Fruit fly (Drosophila melanogaster) S2 (cell line): ENCODE measurements around the gene GstO2.

Experiments
- CG8478 ChIP-seq: fragments of >200 bp; optimal IDR thresholded peaks from 2 replicates; lab custom pipeline; 2018
- CTCF ChIP-seq, 2 experiments: fragments of >200 bp; optimal IDR thresholded peaks; 2 replicates each; lab custom pipeline; 2018

GstO2 gene

DNA sequence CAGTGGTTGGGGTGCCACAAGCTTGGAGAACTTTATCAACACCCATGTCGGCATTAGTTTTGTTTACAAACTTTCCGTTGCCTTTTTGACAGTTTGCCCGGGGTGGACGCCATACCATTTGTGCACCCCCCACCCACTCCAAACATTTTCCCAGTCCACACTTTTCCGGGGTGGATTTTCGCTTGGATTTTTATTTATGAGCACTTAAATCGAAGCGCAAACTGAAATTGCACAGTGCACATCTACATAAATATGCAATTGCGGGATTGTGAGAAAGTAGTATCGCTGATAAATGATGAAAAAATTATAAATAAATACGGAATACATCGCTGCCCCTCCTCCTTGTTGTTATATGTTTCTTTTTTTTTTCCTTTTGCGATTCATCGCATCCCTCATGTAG lies 17.2 kb upstream of the GstO2 start:
- no peak for TF ChIP-seq CTCF (optimal IDR thresholded peaks at IDR 0.05; lab: Kevin White, UChicago)

- TF ChIP-seq CTCF (optimal IDR thresholded peaks at IDR 0.05; lab: Kevin White, UChicago) (no peak), CG8478 (lab: Kevin White, UChicago) (no peak)
Measured at dm6 chr3L:8538355-8538754, 15.1 kb upstream of the GstO2 start.

dm6 chr3L:8536387-8536786 lies 13.1 kb upstream of the GstO2 start:
- TF ChIP-seq CG8478 (lab: Kevin White, UChicago) (no peak), CTCF (optimal IDR thresholded peaks at IDR 0.05; lab: Kevin White, UChicago) (no peak)

dm6 chr3L:8534386-8535306 lies 11.3 kb upstream of the GstO2 start, which contains the start of gene ergic53:
Gene ergic53, plus strand, starts transcription at chr3L:8534977.
- TF ChIP-seq CG8478 (lab: Kevin White, UChicago) = no peak
- TF ChIP-seq CTCF (optimal IDR thresholded peaks at IDR 0.05; lab: Kevin White, UChicago) = no peak

DNA sequence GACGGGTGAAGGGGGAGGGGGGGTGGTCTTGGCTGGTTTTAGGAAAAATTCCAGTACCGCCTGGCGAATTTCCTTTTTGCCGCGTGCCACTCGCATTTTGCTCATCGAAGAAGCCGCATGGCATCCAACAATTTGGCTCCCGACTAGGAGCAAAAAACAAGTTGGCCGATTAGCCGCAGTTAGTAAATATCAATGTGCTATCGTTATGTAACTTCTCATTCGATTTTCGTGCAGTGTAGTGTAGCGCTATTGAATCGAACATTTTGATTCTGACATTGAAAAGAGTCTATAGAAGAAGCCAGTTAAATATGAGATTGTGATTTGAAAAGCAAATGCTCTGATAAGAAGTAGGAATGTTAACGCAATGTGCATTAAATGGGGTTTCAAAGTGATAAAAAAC lies 6.4 kb upstream of the GstO2 start:
- TF ChIP-seq CG8478 (lab: Kevin White, UChicago) (no peak), CTCF (optimal IDR thresholded peaks at IDR 0.05; lab: Kevin White, UChicago) (no peak)

dm6 chr3L:8528546-8528945 lies 5.2 kb upstream of the GstO2 start:
- no peak for TF ChIP-seq CTCF (optimal IDR thresholded peaks at IDR 0.05; lab: Kevin White, UChicago)
- TF ChIP-seq CG8478 (lab: Kevin White, UChicago) = no peak

- no peak for TF ChIP-seq CG8478 (lab: Kevin White, UChicago)
- no peak for TF ChIP-seq CTCF (optimal IDR thresholded peaks at IDR 0.05; lab: Kevin White, UChicago)
Measured at dm6 chr3L:8527829-8528228, 4.5 kb upstream of the GstO2 start.

DNA sequence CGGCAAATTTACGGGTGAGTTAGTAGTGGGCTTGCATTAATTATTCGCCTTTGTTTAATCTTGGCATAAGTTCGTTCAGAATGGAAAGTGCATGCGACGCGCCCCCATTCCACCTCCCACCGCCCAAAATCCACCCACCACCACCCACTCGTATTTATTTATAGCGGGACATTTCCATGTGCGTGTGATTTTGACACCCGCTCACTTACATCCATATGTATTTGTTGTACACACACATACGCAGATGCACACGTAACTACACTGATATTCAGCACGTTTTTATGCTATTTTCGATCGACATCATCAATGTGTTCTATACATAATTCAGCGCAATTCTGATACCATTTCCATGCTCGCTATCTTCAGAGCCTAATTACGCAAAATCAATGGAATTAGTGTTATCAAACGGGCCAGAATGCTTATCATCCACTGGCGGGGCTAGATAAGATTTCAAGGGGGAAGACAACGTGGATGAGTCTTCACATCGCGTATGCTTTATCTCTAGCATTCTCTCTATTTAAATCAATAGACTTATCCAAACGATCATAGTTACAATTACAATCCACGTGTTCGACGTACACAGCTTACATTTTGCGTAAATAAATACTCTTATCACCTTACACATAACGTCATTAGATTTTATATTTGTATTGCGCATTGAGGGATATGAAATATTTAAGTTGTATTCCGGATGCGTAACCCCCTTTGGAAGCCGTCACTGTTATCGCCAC lies 2.6 kb upstream of the GstO2 start:
- no peak for TF ChIP-seq CG8478 (lab: Kevin White, UChicago)
- TF ChIP-seq CTCF (optimal IDR thresholded peaks at IDR 0.05; lab: Kevin White, UChicago) = no peak

DNA sequence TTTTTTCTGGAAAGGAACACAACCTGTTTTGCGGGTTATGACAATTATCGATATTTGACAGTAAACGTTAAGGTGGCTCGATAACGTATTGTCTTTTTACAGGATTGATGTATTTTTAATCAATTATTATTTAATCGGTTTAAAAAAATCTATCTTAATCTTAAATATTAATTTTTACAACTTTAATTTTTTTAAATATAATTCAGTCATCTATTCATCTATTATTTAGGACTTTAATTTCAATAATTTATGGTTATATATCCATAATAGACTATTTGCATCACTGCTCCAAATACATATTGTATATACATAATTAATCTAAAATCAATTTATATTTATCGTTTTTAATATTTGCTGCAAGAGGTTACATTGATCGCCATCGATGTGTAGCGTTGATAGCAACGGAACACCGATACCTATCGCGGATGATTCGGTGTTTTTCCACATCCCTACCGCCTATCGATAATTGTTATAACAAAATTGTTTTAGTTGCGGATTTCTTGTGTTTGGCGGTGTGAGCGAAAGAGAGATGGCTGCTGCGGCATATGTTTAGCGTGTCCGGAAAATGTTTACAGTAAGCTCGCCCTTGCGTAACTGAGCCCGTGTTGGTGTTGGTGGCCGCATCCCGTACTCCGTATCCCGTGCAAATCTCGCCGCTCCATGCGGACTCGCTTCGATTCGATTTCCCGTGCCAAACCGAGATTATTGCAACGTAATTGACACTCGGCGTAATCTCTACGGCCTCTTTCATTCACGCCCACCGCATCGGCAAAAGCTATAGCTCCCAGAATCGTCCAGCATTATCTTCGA lies 1.7 kb upstream of the GstO2 start, which contains the start of the genes GstO1 and foi:
TSS of gene GstO1 (minus strand) at position 51 of the 810 bp plus-strand sequence.
TSS of gene foi (plus strand) at position 429 of the 810 bp plus-strand sequence.
- TF ChIP-seq CG8478 (lab: Kevin White, UChicago) (no peak), CTCF (optimal IDR thresholded peaks at IDR 0.05; lab: Kevin White, UChicago) (peak in 1 of 2 experiments; percentile 31)

- TF ChIP-seq CG8478 (lab: Kevin White, UChicago) (no peak), CTCF (optimal IDR thresholded peaks at IDR 0.05; lab: Kevin White, UChicago) (no peak)
Measured at dm6 chr3L:8520252-8520651, 3.0 kb downstream of the GstO2 start, which contains the start of gene se. Gene se, plus strand, starts transcription at chr3L:8520552.

DNA sequence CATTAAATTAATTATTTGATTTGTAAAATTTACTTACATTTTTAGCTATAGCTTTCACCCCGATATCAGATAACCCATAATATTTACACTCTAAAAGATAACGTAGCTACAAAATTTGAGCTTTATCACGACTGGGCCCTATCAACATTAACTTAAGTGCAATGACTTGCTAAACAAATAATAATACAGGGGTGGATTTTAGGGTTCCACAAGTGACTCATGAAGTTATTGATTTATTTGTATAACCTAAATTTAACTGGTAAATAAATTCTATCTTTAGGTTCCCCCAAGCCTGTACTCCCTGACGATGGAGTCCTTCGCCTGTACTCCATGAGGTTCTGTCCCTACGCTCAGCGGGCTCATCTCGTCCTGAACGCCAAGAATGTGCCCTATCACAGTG lies 4.1 kb downstream of the GstO2 start:
- TF ChIP-seq CTCF (optimal IDR thresholded peaks at IDR 0.05; lab: Kevin White, UChicago) (no peak), CG8478 (lab: Kevin White, UChicago) (no peak)

- no peak for TF ChIP-seq CG8478 (lab: Kevin White, UChicago)
- TF ChIP-seq CTCF (optimal IDR thresholded peaks at IDR 0.05; lab: Kevin White, UChicago) = no peak
Measured at dm6 chr3L:8518516-8519087, 4.7 kb downstream of the GstO2 start, which contains the start of gene GstO3. Gene GstO3, plus strand, starts transcription at chr3L:8518885.

DNA sequence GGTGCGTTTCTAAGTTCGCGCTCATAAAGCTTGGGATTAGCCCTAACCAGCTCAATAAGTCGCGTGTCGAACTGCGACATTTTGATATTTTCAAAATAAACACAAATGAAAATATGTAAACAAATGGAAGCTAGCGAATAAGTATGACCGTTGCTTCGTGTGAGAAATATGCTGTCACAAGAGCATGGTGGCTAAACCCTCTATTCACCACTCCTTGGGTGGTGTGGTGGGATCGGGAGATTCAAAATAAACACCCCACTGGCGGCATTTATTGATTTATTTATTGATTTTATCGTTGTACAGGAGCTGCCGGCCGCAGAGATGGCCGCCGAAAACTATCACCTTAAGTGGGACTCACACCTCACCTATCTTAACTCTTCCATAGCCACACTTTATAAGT lies 8.5 kb downstream of the GstO2 start, which contains the start of gene CG6683:
TSS of gene CG6683 (minus strand) at position 154 of the 400 bp plus-strand sequence.
- TF ChIP-seq CG8478 (lab: Kevin White, UChicago) (no peak), CTCF (optimal IDR thresholded peaks at IDR 0.05; lab: Kevin White, UChicago) (no peak)

- TF ChIP-seq CG8478 (lab: Kevin White, UChicago) (no peak), CTCF (optimal IDR thresholded peaks at IDR 0.05; lab: Kevin White, UChicago) (no peak)
Measured at dm6 chr3L:8513258-8513657, 10.0 kb downstream of the GstO2 start.
